Worm (Caenorhabditis elegans): Measurements from ENCODE around the gene gasr-8.

DNA sequence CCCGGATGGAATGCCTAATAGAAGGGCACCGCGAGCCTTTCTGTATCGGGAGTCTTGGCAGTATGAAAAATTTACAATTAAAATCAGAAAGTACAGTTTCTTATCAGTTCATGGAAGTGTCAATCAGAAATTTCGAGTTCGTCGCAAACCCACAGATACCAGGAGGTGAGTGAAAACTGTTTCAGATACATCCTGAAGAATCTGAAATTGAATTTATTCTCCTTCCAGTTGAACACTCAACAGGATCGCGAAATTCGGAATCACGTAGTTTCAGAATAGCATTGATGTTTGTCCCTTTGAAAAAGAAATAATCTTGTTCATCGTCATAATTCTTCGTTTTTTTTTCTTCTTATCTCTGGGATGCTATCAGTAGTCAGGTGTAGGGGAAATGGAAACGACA, 27.2 kb downstream of the gasr-8 start, which contains the start of gene fbxa-147:
- TF ChIP-seq ama-1 (optimal IDR thresholded peaks at IDR 0.05), result no peak
- no peak for TF ChIP-seq flt-1 (GFP tag; IDR thresholded peaks at IDR 0.05)
- no peak for TF ChIP-seq hmbx-1 (tag; optimal IDR thresholded peaks at IDR 0.05)
